Fruit fly (Drosophila melanogaster) Kc167 (cell line): ENCODE measurements around the gene Ugt35E2.

Experiments
- Myc ChIP-seq: fragments of >200 bp; optimal IDR thresholded peaks from 2 replicates; lab custom pipeline; 2017; ENCODE audit warnings: missing external identifiers
- Sin3A ChIP-seq: fragments of >200 bp; optimal IDR thresholded peaks from 2 replicates; lab custom pipeline; 2018; ENCODE audit warnings: missing external identifiers
- insv ChIP-seq: fragments of >200 bp; optimal IDR thresholded peaks from 3 replicates; lab custom pipeline; 2018; ENCODE audit warnings: missing external identifiers
- psq ChIP-seq: fragments of >200 bp; optimal IDR thresholded peaks from 2 replicates; lab custom pipeline; 2017; ENCODE audit warnings: missing external identifiers
- ttk ChIP-seq: sonication (Bioruptor generic); optimal IDR thresholded peaks from 2 replicates; lab custom pipeline; 2017; ENCODE audit warnings: missing external identifiers

DNA sequence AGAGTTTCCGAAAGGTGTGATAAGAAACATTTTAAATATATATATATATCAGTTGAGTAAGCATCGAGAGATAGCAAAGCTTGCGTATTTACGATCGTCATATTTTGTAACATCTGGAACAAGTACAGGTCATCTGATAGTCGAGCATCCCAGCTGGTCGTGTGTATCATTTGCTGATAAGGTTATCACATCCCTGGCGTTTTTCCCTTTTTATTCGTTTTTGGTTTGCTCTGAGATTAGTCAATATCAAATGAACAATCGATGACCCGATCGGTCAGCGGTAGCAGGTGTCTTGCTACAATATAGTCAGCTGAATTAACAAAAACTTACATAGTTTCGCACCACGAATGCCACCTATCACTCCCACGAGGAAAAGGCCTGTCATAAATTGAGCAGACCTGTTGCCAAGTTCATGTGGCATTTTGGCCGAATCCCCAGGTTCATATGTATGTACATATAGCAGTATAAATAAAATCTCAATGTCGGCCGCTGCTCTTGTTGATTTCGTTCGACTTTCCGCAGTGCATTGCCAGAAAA lies 33.2 kb upstream of the Ugt35E2 start:
- no peak for TF ChIP-seq Sin3A (lab: Kevin White, UChicago)
- no peak for TF ChIP-seq psq (lab: Kevin White, UChicago)
- TF ChIP-seq Myc (lab: Kevin White, UChicago), result no peak
- no peak for TF ChIP-seq insv (lab: Kevin White, UChicago)
- TF ChIP-seq ttk (lab: Kevin White, UChicago), result no peak
